Fruit fly (Drosophila melanogaster) S2 (cell line): ENCODE data around the gene CG14402.

Experiments used
- CG8478 ChIP-seq: fragments of >200 bp; optimal IDR thresholded peaks from 2 replicates; lab custom pipeline; 2018
- CTCF ChIP-seq, 2 experiments: fragments of >200 bp; optimal IDR thresholded peaks; 2 replicates each; lab custom pipeline; 2018

DNA sequence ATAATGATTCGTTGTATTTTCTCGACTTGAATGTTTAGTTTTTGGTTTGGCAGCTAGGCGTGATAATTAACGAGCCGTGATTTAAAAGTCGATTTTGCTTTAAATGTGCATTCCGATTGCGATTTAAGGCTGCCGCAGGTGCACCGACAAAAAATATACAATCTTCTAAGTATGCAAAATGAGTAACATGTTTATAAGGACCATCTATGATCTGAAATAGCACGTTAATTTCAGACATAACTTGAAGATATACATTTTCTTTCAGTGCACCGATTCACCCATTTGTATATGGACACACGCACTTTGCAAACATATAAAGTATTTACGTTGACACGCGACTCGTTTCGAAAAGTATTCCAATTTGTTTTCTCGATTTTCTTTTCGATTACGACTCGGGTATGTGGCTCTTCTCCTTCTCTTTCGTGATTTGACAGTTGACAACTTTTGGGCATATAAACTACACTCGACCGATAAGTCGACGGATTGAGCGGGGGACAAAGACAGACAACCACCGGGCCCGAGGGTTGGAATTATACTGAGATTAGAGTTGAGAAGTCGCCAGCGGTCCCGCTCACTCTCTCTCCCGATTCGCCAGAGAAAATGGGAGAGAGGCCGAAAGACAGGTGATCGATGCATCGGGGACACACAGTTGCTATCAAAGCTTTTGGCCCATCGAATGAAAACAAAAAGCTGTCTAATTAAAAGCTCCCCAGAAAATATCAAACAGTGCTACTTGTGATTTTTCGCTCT lies 40.9 kb downstream of the CG14402 start:
- TF ChIP-seq CG8478 (lab: Kevin White, UChicago) (no peak), CTCF (optimal IDR thresholded peaks at IDR 0.05; lab: Kevin White, UChicago) (no peak)
